Worm (Caenorhabditis elegans): Measurements from ENCODE around the gene ani-2.

DNA sequence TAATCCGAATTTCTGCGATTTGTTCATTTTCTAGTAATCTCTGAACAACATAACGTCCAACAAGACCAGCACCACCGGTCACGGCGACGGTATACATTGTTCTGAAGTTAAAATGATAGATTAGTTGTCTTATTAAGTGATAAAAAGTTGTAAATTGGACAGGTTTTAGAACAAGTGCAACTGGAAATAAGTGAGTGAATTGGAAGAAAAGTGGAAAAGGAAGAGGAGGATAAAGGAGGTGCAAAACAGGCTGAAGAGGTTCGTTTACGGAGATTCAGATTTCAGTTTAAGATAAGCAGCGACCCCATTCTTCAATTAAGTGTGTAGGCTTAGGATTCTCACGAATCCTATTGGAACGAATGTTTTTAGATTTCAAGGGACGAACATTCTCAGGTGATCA lies 6.3 kb downstream of the ani-2 start, which contains the start of gene C32D5.12:
- no peak for TF ChIP-seq scrt-1 (GFP tag; IDR thresholded peaks at IDR 0.05)
- no peak for TF ChIP-seq tra-4 (tag; optimal IDR thresholded peaks at IDR 0.05)
- TF ChIP-seq ama-1 (optimal IDR thresholded peaks at IDR 0.05) = no peak
- TF ChIP-seq sea-1 (GFP tag; conservative IDR thresholded peaks at IDR 0.05) = no peak
- TF ChIP-seq B0310.2 (tag; optimal IDR thresholded peaks at IDR 0.05) = no peak
- no peak for TF ChIP-seq F13C5.2 (tag; optimal IDR thresholded peaks at IDR 0.05)
- TF ChIP-seq ceh-36 (tag; optimal IDR thresholded peaks at IDR 0.05) = no peak
- TF ChIP-seq pes-1 (GFP tag; IDR thresholded peaks at IDR 0.05) = no peak
- no peak for TF ChIP-seq tbx-11 (GFP tag; IDR thresholded peaks at IDR 0.05)
- no peak for TF ChIP-seq aly-1 (tag; optimal IDR thresholded peaks at IDR 0.05)
- TF ChIP-seq tbx-37 (GFP tag; conservative IDR thresholded peaks at IDR 0.05) = no peak
- no peak for TF ChIP-seq flt-1 (GFP tag; IDR thresholded peaks at IDR 0.05)

Data from whole organism, early embryonic.